Fruit fly (Drosophila melanogaster): Measurements from ENCODE around the gene Jig.

Jig gene

DNA sequence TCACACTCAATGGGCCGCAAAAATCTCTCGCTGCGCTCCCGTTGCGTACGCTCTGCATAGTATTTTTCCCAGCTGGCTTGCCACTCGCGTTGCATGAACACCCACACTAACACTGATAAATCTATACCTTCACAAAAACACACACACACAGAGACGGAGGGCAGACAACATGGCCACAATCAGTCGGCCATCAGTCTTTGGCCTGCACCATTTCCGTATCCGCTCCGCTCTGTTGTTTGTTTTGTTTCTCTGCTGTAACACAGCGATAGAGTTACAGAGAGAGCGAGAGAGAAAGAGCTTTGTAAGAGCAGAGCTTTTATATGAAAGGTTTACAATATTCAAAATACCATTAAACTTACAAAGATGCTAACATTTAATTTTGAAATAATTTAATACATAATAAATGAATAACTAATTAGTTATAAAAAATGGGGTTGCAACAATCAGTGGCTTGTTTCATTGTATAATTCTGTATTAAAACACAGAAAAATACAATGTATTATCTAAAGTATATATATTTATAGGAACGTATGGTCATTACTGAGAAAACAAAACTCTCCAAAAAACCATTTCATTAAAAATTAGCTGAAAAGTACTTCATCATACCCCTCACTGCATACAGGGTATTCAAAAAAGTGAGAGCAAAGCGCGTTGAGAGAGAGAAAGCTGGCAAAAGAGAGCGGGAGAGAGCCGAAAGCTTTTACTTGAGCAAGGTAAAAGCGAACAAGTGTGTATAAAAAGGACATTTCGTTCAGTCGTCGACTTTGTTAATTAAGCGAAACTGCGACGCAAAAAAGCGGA is 48.4 kb downstream of the Jig start, which contains the start of gene CG14853 (continued):
- TF ChIP-seq twi (tag; optimal IDR thresholded peaks at IDR 0.05), result peak; percentile 54
- TF ChIP-seq ems (GFP tag; optimal IDR thresholded peaks at IDR 0.05), result peak; percentile 29
- peak; percentile 42 for TF ChIP-seq al (GFP tag; IDR thresholded peaks at IDR 0.05)
- peak; percentile 79 for TF ChIP-seq tio (GFP tag; optimal IDR thresholded peaks at IDR 0.05)
- TF ChIP-seq Ravus (GFP tag; IDR thresholded peaks at IDR 0.05), result peak; percentile 39
- 0 out of 3 replicates have a peak, but pooled peaks have one; percentile 45 for TF ChIP-seq CG11093 (GFP tag; IDR thresholded peaks at IDR 0.05)
- no peak for TF ChIP-seq HLH54F (GFP tag; optimal IDR thresholded peaks at IDR 0.05)
- TF ChIP-seq gcm (GFP tag; optimal IDR thresholded peaks at IDR 0.05), result peak; percentile 71
- no peak for TF ChIP-seq CG16779 (GFP tag; IDR thresholded peaks at IDR 0.05)
- TF ChIP-seq Dip2 (GFP tag; IDR thresholded peaks at IDR 0.05), result no peak
- TF ChIP-seq CG9437 (GFP tag; optimal IDR thresholded peaks at IDR 0.05), result peak; percentile 84
- TF ChIP-seq CG13775 (GFP tag; optimal IDR thresholded peaks at IDR 0.05), result peak; percentile 71
- no peak for TF ChIP-seq zfh2 (GFP tag; optimal IDR thresholded peaks at IDR 0.05)
- no peak for TF ChIP-seq CG11560 (tag; IDR thresholded peaks at IDR 0.05)
- TF ChIP-seq bigmax (GFP tag; optimal IDR thresholded peaks at IDR 0.05), result peak; percentile 50
- TF ChIP-seq CG33557 (GFP tag; optimal IDR thresholded peaks at IDR 0.05), result peak; percentile 25
- TF ChIP-seq CG13424 (tag; optimal IDR thresholded peaks at IDR 0.05), result peak; percentile 92
- peak; percentile 87 for TF ChIP-seq ewg (GFP tag; optimal IDR thresholded peaks at IDR 0.05)
- TF ChIP-seq Hsf (GFP tag; optimal IDR thresholded peaks at IDR 0.05), result peak; percentile 53
- peak; percentile 84 for TF ChIP-seq CG10462 (GFP tag; optimal IDR thresholded peaks at IDR 0.05)
- TF ChIP-seq crol (GFP tag; IDR thresholded peaks at IDR 0.05), result no peak
- peak; percentile 81 for TF ChIP-seq HLHmδ (GFP tag; optimal IDR thresholded peaks at IDR 0.05)
- TF ChIP-seq fru (optimal IDR thresholded peaks at IDR 0.05), result no peak
- TF ChIP-seq CG6689 (GFP tag; IDR thresholded peaks at IDR 0.05), result peak; percentile 77
- no peak for TF ChIP-seq CG18476 (GFP tag; optimal IDR thresholded peaks at IDR 0.05)
- TF ChIP-seq CG13287 (GFP tag; IDR thresholded peaks at IDR 0.05; ENCODE audit: partially characterized antibody), result no peak
- TF ChIP-seq onecut (GFP tag; IDR thresholded peaks at IDR 0.05), result peak; percentile 58
- TF ChIP-seq chn (GFP tag; optimal IDR thresholded peaks at IDR 0.05), result peak; percentile 14
- peak; percentile 79 for TF ChIP-seq odd (GFP tag; optimal IDR thresholded peaks at IDR 0.05)
- TF ChIP-seq Sry-δ (GFP tag; optimal IDR thresholded peaks at IDR 0.05), result no peak
- peak; percentile 40 for TF ChIP-seq CG17186 (GFP tag; optimal IDR thresholded peaks at IDR 0.05)
- 0 out of 2 replicates have a peak, but pooled peaks have one; percentile 37 for TF ChIP-seq gt (GFP tag; IDR thresholded peaks at IDR 0.05)
- peak; percentile 1 for TF ChIP-seq CG6654 (GFP tag; optimal IDR thresholded peaks at IDR 0.05)
- peak; percentile 39 for TF ChIP-seq mam (GFP tag; optimal IDR thresholded peaks at IDR 0.05)
- TF ChIP-seq amos (GFP tag; IDR thresholded peaks at IDR 0.05; ENCODE audit: partially characterized antibody), result no peak
- peak; percentile 85 for TF ChIP-seq CG10209 (GFP tag; optimal IDR thresholded peaks at IDR 0.05)
- peak; percentile 92 for TF ChIP-seq grau (tag; optimal IDR thresholded peaks at IDR 0.05)
- TF ChIP-seq CG7372 (GFP tag; IDR thresholded peaks at IDR 0.05), result peak; percentile 67
- TF ChIP-seq tgo (GFP tag; IDR thresholded peaks at IDR 0.05), result peak; percentile 71; the same call in 2 of the 3 replicates
- TF ChIP-seq abd-A (tag; optimal IDR thresholded peaks at IDR 0.05), result peak; percentile 79
- TF ChIP-seq Gug (GFP tag; IDR thresholded peaks at IDR 0.05), result peak; percentile 52; the same call in 2 of the 4 replicates
- no peak for TF ChIP-seq CG14860 (GFP tag; IDR thresholded peaks at IDR 0.05; ENCODE audit: partially characterized antibody)
- TF ChIP-seq Nf-YB (GFP tag; optimal IDR thresholded peaks at IDR 0.05), result peak; percentile 73
- TF ChIP-seq vnd (GFP tag; IDR thresholded peaks at IDR 0.05; ENCODE audit: partially characterized antibody), result no peak
- peak; percentile 51 for TF ChIP-seq gsb (GFP tag; IDR thresholded peaks at IDR 0.05)
- no peak for TF ChIP-seq CG2129 (GFP tag; IDR thresholded peaks at IDR 0.05; ENCODE audit: partially characterized antibody)
- no peak for TF ChIP-seq Neu2 (GFP tag; optimal IDR thresholded peaks at IDR 0.05; ENCODE audit: borderline replicate concordance)
- no peak for TF ChIP-seq Poxn (GFP tag; IDR thresholded peaks at IDR 0.05)
- no peak for TF ChIP-seq CG1832 (GFP tag; optimal IDR thresholded peaks at IDR 0.05)
